Fruit fly (Drosophila melanogaster) whole organism, embryonic: ENCODE results near the gene CG16903.

Experiments used
- Awh ChIP-seq: fragments of 200-800 bp; sonication (Bioruptor generic); IDR thresholded peaks from 2 replicates; pipeline ENCODE4, ENCODE4 v1.3.6; 2022; ENCODE audit warnings: missing biosample characterization, missing genetic modification characterization
- CG11247 ChIP-seq: fragments of 200-800 bp; sonication (Bioruptor generic); IDR thresholded peaks from 2 replicates; pipeline ENCODE4 v1.3.6; 2022; ENCODE audit warnings: missing biosample characterization, missing genetic modification characterization
- CG11695 ChIP-seq: fragments of 200-800 bp; sonication (Bioruptor generic); IDR thresholded peaks from 3 replicates; pipeline ENCODE4 v1.3.6; 2022; ENCODE audit warnings: missing biosample characterization, missing genetic modification characterization
- CG13287 ChIP-seq: fragments of 200-800 bp; sonication (Bioruptor generic); IDR thresholded peaks from 2 replicates; pipeline ENCODE4 v1.3.6; 2022; ENCODE audit warnings: missing biosample characterization, missing genetic modification characterization; ENCODE audit not compliant: partially characterized antibody
- CG13624 ChIP-seq: fragments of 200-800 bp; sonication (Bioruptor generic); optimal IDR thresholded peaks from 2 replicates; lab custom pipeline; 2016; ENCODE audit warnings: missing biosample characterization, missing genetic modification characterization
- CG14710 ChIP-seq: fragments of 200-800 bp; sonication (Bioruptor generic); optimal IDR thresholded peaks from 3 replicates; lab custom pipeline; 2019; ENCODE audit warnings: missing biosample characterization, mild to moderate bottlenecking, missing genetic modification characterization, moderate library complexity
- CG16815 ChIP-seq: fragments of 200-800 bp; sonication (Bioruptor generic); optimal IDR thresholded peaks from 3 replicates; lab custom pipeline; 2017; ENCODE audit warnings: missing biosample characterization, mild to moderate bottlenecking, missing genetic modification characterization
- CG18262 ChIP-seq: fragments of 200-800 bp; optimal IDR thresholded peaks from 3 replicates; lab custom pipeline; 2019; ENCODE audit warnings: missing biosample characterization, mild to moderate bottlenecking, missing genetic modification characterization, moderate library complexity
- CG2889 ChIP-seq: fragments of 200-800 bp; sonication (Bioruptor generic); IDR thresholded peaks from 3 replicates; pipeline ENCODE4 v1.3.6; 2022; ENCODE audit warnings: missing biosample characterization, missing genetic modification characterization
- CG31365 ChIP-seq: fragments of 200-800 bp; sonication (Bioruptor generic); optimal IDR thresholded peaks from 2 replicates; lab custom pipeline; 2018; ENCODE audit warnings: missing biosample characterization, mild to moderate bottlenecking, missing genetic modification characterization
- CG31388 ChIP-seq: fragments of 200-800 bp; sonication (Bioruptor generic); optimal IDR thresholded peaks from 2 replicates; lab custom pipeline; 2016; ENCODE audit warnings: missing biosample characterization, missing genetic modification characterization
- CG32767 ChIP-seq: fragments of 200-800 bp; sonication (Bioruptor generic); IDR thresholded peaks from 2 replicates; pipeline ENCODE4 v1.3.6; 2022; ENCODE audit warnings: missing biosample characterization, missing genetic modification characterization
- CG4820 ChIP-seq: fragments of 200-800 bp; sonication (Bioruptor generic); optimal IDR thresholded peaks from 3 replicates; lab custom pipeline; 2016; ENCODE audit warnings: missing biosample characterization, missing genetic modification characterization
- CG5180 ChIP-seq: fragments of 200-800 bp; sonication (Bioruptor generic); optimal IDR thresholded peaks from 3 replicates; lab custom pipeline; 2017; ENCODE audit warnings: missing biosample characterization, missing genetic modification characterization, mild to moderate bottlenecking, moderate library complexity, missing genetic modification reagents
- CG7357 ChIP-seq: fragments of 200-800 bp; sonication (Bioruptor generic); IDR thresholded peaks from 3 replicates; pipeline ENCODE4 v1.3.6; 2022; ENCODE audit warnings: missing biosample characterization, missing genetic modification characterization
- CG8765 ChIP-seq: fragments of 200-800 bp; sonication (Bioruptor generic); IDR thresholded peaks from 2 replicates; pipeline ENCODE4 v1.3.6; 2022; ENCODE audit warnings: missing biosample characterization, missing genetic modification characterization
- CG8944 ChIP-seq: fragments of 200-800 bp; sonication (Bioruptor generic); optimal IDR thresholded peaks from 3 replicates; lab custom pipeline; 2016; ENCODE audit warnings: missing biosample characterization, missing genetic modification characterization
- CG9876 ChIP-seq: fragments of 200-800 bp; sonication (Bioruptor generic); optimal IDR thresholded peaks from 2 replicates; lab custom pipeline; 2016; ENCODE audit warnings: missing biosample characterization, missing genetic modification characterization
- CoRest ChIP-seq: fragments of 200-800 bp; sonication (Bioruptor generic); optimal IDR thresholded peaks from 3 replicates; lab custom pipeline; 2018; ENCODE audit warnings: missing biosample characterization, mild to moderate bottlenecking, missing genetic modification characterization, moderate library complexity
- Doc2 ChIP-seq: fragments of 200-800 bp; sonication (Bioruptor generic); IDR thresholded peaks from 2 replicates; pipeline ENCODE4 v1.3.6; 2022; ENCODE audit warnings: missing biosample characterization, missing genetic modification characterization
- Dp ChIP-seq: fragments of 200-800 bp; sonication (Bioruptor generic); optimal IDR thresholded peaks from 2 replicates; lab custom pipeline; 2018; ENCODE audit warnings: missing biosample characterization, mild to moderate bottlenecking, missing genetic modification characterization, moderate library complexity
- E2f1 ChIP-seq: fragments of 200-800 bp; sonication (Bioruptor generic); IDR thresholded peaks from 2 replicates; pipeline ENCODE4 v1.3.6; 2022; ENCODE audit warnings: missing biosample characterization, missing genetic modification characterization
- E2f2 ChIP-seq: fragments of 200-800 bp; sonication (Bioruptor generic); IDR thresholded peaks from 2 replicates; pipeline ENCODE4 v1.3.6; 2022; ENCODE audit warnings: missing biosample characterization, missing genetic modification characterization
- Eip74EF ChIP-seq, 2 experiments: fragments of 200-800 bp in 1 of 2; fragments of >200 bp in 1 of 2; sonication (Bioruptor generic) in 1 of 2; optimal IDR thresholded peaks; 2 replicates each; lab custom pipeline; 2017 to 2019; ENCODE audit warnings: missing biosample characterization in 2 of 2, missing genetic modification characterization in 2 of 2, mild to moderate bottlenecking in 1 of 2, moderate library complexity in 1 of 2
- GATAe ChIP-seq: fragments of 200-800 bp; sonication (Bioruptor generic); conservative IDR thresholded peaks from 2 replicates; pipeline ENCODE4 v1.3.6; 2022; ENCODE audit warnings: missing biosample characterization, missing genetic modification characterization
- HLH4C ChIP-seq: fragments of 200-800 bp; sonication (Bioruptor generic); IDR thresholded peaks from 3 replicates; pipeline ENCODE4 v1.3.6; 2022; ENCODE audit warnings: missing biosample characterization, missing genetic modification characterization; ENCODE audit not compliant: partially characterized antibody
- HLHmδ ChIP-seq: fragments of 200-800 bp; sonication (Bioruptor generic); optimal IDR thresholded peaks from 2 replicates; lab custom pipeline; 2018; ENCODE audit warnings: missing biosample characterization, mild to moderate bottlenecking, missing genetic modification characterization, moderate library complexity
- Hey ChIP-seq: fragments of 200-800 bp; sonication (Bioruptor generic); optimal IDR thresholded peaks from 3 replicates; lab custom pipeline; 2018; ENCODE audit warnings: missing biosample characterization, mild to moderate bottlenecking, missing genetic modification characterization
- Hr3 ChIP-seq: fragments of 200-800 bp; sonication (Bioruptor generic); optimal IDR thresholded peaks from 3 replicates; lab custom pipeline; 2016; ENCODE audit warnings: missing biosample characterization, missing genetic modification characterization
- Kr ChIP-seq: fragments of 200-800 bp; sonication (Bioruptor generic); optimal IDR thresholded peaks from 2 replicates; lab custom pipeline; 2017; ENCODE audit warnings: missing biosample characterization, mild to moderate bottlenecking, missing genetic modification characterization
- MESR4 ChIP-seq: fragments of 200-800 bp; sonication (Bioruptor generic); optimal IDR thresholded peaks from 2 replicates; lab custom pipeline; 2018; ENCODE audit warnings: missing biosample characterization, mild to moderate bottlenecking, missing genetic modification characterization, moderate library complexity
- Mad ChIP-seq: fragments of 200-800 bp; sonication (Bioruptor generic); optimal IDR thresholded peaks from 2 replicates; lab custom pipeline; 2016; ENCODE audit warnings: missing biosample characterization, missing genetic modification characterization
- Mrtf ChIP-seq: fragments of 200-800 bp; sonication (Bioruptor generic); IDR thresholded peaks from 3 replicates; pipeline ENCODE4 v1.3.6; 2022; ENCODE audit warnings: missing biosample characterization, missing genetic modification characterization
- PHDP ChIP-seq: fragments of 200-800 bp; sonication (Bioruptor generic); optimal IDR thresholded peaks from 3 replicates; lab custom pipeline; 2018; ENCODE audit warnings: missing biosample characterization, mild to moderate bottlenecking, missing genetic modification characterization, moderate library complexity
- Pdp1 ChIP-seq, 2 experiments: fragments of 200-800 bp; sonication (Bioruptor generic); optimal IDR thresholded peaks; 3 replicates each; lab custom pipeline; 2016; ENCODE audit warnings: missing biosample characterization in 2 of 2, missing genetic modification characterization in 2 of 2, mild to moderate bottlenecking in 1 of 2, moderate library complexity in 1 of 2
- cad ChIP-seq: fragments of >200 bp; optimal IDR thresholded peaks from 2 replicates; lab custom pipeline; 2017; ENCODE audit warnings: missing biosample characterization, missing genetic modification characterization
- cg ChIP-seq: fragments of 200-800 bp; sonication (Bioruptor generic); optimal IDR thresholded peaks from 3 replicates; lab custom pipeline; 2019; ENCODE audit warnings: missing biosample characterization, mild to moderate bottlenecking, missing genetic modification characterization, moderate library complexity
- da ChIP-seq: fragments of 200-800 bp; sonication (Bioruptor generic); optimal IDR thresholded peaks from 2 replicates; lab custom pipeline; 2016; ENCODE audit warnings: missing biosample characterization, missing genetic modification characterization
- dmrt99B ChIP-seq: fragments of 200-800 bp; sonication (Bioruptor generic); optimal IDR thresholded peaks from 2 replicates; lab custom pipeline; 2018; ENCODE audit warnings: missing biosample characterization, mild to moderate bottlenecking, missing genetic modification characterization, moderate library complexity
- en ChIP-seq: fragments of 200-800 bp; sonication (Bioruptor generic); optimal IDR thresholded peaks from 2 replicates; lab custom pipeline; 2016; ENCODE audit warnings: missing biosample characterization, missing genetic modification characterization
- fd3F ChIP-seq: fragments of 200-800 bp; sonication (Bioruptor generic); optimal IDR thresholded peaks from 2 replicates; lab custom pipeline; 2018; ENCODE audit warnings: missing biosample characterization, mild to moderate bottlenecking, missing genetic modification characterization, moderate library complexity
- fd96Cb ChIP-seq: fragments of 200-800 bp; sonication (Bioruptor generic); optimal IDR thresholded peaks from 2 replicates; lab custom pipeline; 2018; ENCODE audit warnings: missing biosample characterization, mild to moderate bottlenecking, missing genetic modification characterization, moderate library complexity
- jing ChIP-seq: fragments of 200-800 bp; sonication (Bioruptor generic); optimal IDR thresholded peaks from 2 replicates; lab custom pipeline; 2018; ENCODE audit warnings: missing biosample characterization, mild to moderate bottlenecking, missing genetic modification characterization
- nerfin-1 ChIP-seq: fragments of 200-800 bp; sonication (Bioruptor generic); optimal IDR thresholded peaks from 3 replicates; lab custom pipeline; 2019; ENCODE audit warnings: missing biosample characterization, mild to moderate bottlenecking, missing genetic modification characterization, moderate library complexity
- pnt ChIP-seq: fragments of 200-800 bp; sonication (Bioruptor generic); optimal IDR thresholded peaks from 3 replicates; lab custom pipeline; 2016; ENCODE audit warnings: missing biosample characterization, missing genetic modification characterization
- pros ChIP-seq: fragments of 200-800 bp; sonication (Bioruptor generic); optimal IDR thresholded peaks from 3 replicates; lab custom pipeline; 2019; ENCODE audit warnings: missing biosample characterization, mild to moderate bottlenecking, missing genetic modification characterization, moderate library complexity
- schlank ChIP-seq: fragments of 200-800 bp; sonication (Bioruptor generic); optimal IDR thresholded peaks from 2 replicates; lab custom pipeline; 2018; ENCODE audit warnings: missing biosample characterization, mild to moderate bottlenecking, missing genetic modification characterization

The CG16903 gene

DNA sequence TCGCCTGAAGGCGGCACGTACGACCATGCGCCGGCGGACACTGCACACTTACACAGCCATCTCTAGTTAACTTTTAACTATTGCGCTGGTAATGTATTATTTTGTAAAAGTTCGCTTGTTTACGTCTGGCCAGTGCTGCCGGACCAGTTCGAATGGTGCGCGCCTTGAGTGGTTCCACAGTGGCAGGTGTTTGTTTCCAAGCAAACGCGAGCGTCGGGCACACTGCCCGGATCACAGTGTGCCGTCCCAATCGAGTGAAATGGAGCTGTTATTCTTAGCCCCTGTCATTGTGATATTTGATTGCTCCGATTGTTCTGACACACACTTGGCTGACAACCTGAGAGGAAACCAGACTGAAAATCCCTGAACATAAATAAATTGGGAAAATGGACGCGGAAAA, 6.9 kb downstream of the CG16903 start, which contains the start of gene CG4199 (continued):
- TF ChIP-seq CG18262 (tag; lab: Kevin White, UChicago): no peak
- no peak for TF ChIP-seq Hey (tag; lab: Kevin White, UChicago)
- TF ChIP-seq cg (GFP tag; lab: Kevin White, UChicago): no peak
- no peak for TF ChIP-seq CG2889 (GFP tag; lab: Robert Waterston, UW)
- no peak for TF ChIP-seq CG8944 (GFP tag; lab: Kevin White, UChicago)
- TF ChIP-seq fd96Cb (tag; lab: Kevin White, UChicago): no peak
- TF ChIP-seq CG32767 (GFP tag; lab: Robert Waterston, UW): no peak
- TF ChIP-seq CG14710 (tag; lab: Kevin White, UChicago): peak; percentile 48
- TF ChIP-seq MESR4: peak; percentile 70
- peak; percentile 72 for TF ChIP-seq Dp (GFP tag; lab: Kevin White, UChicago)
- TF ChIP-seq dmrt99B: no peak
- TF ChIP-seq nerfin-1 (tag; lab: Kevin White, UChicago): no peak
- TF ChIP-seq CG31388 (GFP tag; lab: Kevin White, UChicago): no peak
- TF ChIP-seq CG11247: no peak
- no peak for TF ChIP-seq Mad (GFP tag; lab: Kevin White, UChicago)
- no peak; the same call in 2 of the 3 replicates for TF ChIP-seq HLH4C (GFP tag; lab: Robert Waterston, UW)
- no peak for TF ChIP-seq CG4820 (GFP tag; lab: Kevin White, UChicago)
- no peak for TF ChIP-seq CG8765 (GFP tag; lab: Robert Waterston, UW)
- TF ChIP-seq CG11695 (GFP tag; lab: Robert Waterston, UW): no peak
- TF ChIP-seq CG13624: peak; percentile 13
- TF ChIP-seq pnt (GFP tag; lab: Kevin White, UChicago): no peak
- peak; percentile 53; the same call in 1 of the 2 replicates for TF ChIP-seq CG13287 (GFP tag; lab: Robert Waterston, UW)
- no peak for TF ChIP-seq Awh (GFP tag; lab: Robert Waterston, UW)
- TF ChIP-seq Doc2 (GFP tag; lab: Robert Waterston, UW): no peak
- no peak for TF ChIP-seq CoRest (tag; lab: Kevin White, UChicago)
- peak in 1 of 2 experiments; percentile 35 for TF ChIP-seq Pdp1 (GFP tag; optimal IDR thresholded peaks at IDR 0.05; lab: Kevin White, UChicago)

DNA sequence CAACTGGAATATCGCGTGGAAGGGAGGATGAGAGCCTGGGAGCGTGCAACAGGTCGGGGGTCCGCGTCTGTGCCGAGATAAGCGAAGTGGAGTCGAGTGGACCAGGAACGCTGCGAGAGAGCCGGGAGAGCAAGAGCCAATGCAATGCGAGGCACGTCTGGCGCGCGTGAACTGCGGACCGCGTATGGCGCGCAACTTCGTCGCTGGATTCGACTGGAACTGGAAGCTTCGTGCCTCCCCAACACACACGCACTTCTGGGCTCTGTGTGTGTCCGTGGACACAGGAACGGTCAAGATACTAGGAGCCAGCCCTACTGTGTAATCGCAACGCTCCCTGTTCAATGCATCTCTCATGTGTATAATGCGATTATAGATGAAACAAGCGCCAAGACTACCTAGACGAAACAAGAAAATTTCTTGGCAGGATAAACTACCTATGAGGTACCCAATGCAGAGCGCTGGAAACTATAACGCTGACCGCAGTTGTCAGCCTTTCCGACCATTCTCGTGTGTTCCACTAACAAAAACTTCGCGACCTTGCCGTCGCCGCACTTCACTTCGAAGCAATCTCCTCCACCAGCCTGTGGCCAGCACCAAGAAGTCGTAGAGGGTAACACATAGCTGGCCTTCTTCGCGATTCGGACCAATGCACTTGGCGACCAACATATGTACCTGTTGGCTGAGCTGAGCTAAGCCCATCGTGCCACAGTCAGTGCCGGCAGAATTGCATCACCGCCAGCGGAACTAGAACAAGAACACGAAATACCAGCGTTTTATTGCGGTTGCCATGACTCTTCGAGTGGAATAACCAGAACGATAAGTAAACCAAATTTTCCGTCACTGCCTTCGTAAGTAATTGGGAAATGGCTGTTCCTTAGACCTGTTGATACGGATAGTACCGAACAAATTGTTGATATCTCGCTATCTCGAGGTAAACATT, 8.1 kb downstream of the CG16903 start, which contains the start of gene Rtca:
TSS of gene Rtca (plus strand) at position 536 of the 940 bp plus-strand sequence.
- TF ChIP-seq CG7357 (GFP tag; lab: Robert Waterston, UW): no peak
- peak; percentile 37 for TF ChIP-seq jing (GFP tag; lab: Kevin White, UChicago)
- TF ChIP-seq pros: peak; percentile 31
- peak; percentile 25 for TF ChIP-seq CG9876 (GFP tag; lab: Kevin White, UChicago)
- TF ChIP-seq E2f2 (GFP tag; lab: Robert Waterston, UW): peak; percentile 39; the same call in 1 of the 2 replicates
- TF ChIP-seq CG5180 (GFP tag; lab: Kevin White, UChicago): peak; percentile 41
- peak; percentile 53 for TF ChIP-seq fd96Cb (tag; lab: Kevin White, UChicago)
- TF ChIP-seq Eip74EF (GFP tag; optimal IDR thresholded peaks at IDR 0.05; lab: Kevin White, UChicago): peak in 1 of 2 experiments; percentile 38
- TF ChIP-seq schlank (tag; lab: Kevin White, UChicago): peak; percentile 43
- TF ChIP-seq E2f1 (GFP tag; lab: Robert Waterston, UW): peak; percentile 72
- TF ChIP-seq CG16815 (GFP tag; lab: Kevin White, UChicago): peak; percentile 59
- TF ChIP-seq CG2889 (GFP tag; lab: Robert Waterston, UW): 0 out of 3 replicates have a peak, but pooled peaks have one; percentile 14
- peak; percentile 60 for TF ChIP-seq Hr3
- TF ChIP-seq GATAe: no peak
- peak; percentile 16 for TF ChIP-seq CG31365 (tag; lab: Kevin White, UChicago)
- TF ChIP-seq fd3F (GFP tag; lab: Kevin White, UChicago): peak; percentile 50
- no peak for TF ChIP-seq da (GFP tag; lab: Kevin White, UChicago)
- TF ChIP-seq Kr (GFP tag; lab: Kevin White, UChicago): no peak
- peak; percentile 66 for TF ChIP-seq PHDP (tag; lab: Kevin White, UChicago)
- no peak for TF ChIP-seq cad (GFP tag; lab: Kevin White, UChicago)
- TF ChIP-seq Mrtf: 0 out of 3 replicates have a peak, but pooled peaks have one; percentile 37
- peak; percentile 13 for TF ChIP-seq HLHmδ
- peak; percentile 19 for TF ChIP-seq en
